Worm (Caenorhabditis elegans) whole organism, young adult: ENCODE results near the gene tatn-1.
A peak's percentile ranks its signal among the peaks of the same experiment; 100 is the strongest.

Experiments used
- B0035.1 ChIP-seq: sonication (generic microtip); optimal IDR thresholded peaks from 2 replicates; lab custom pipeline; 2016; ENCODE audit warnings: missing genetic modification characterization, mild to moderate bottlenecking, missing compliant biosample characterization, missing genotype, missing genetic modification reagents
- B0261.1 ChIP-seq: sonication (generic microtip); optimal IDR thresholded peaks from 2 replicates; lab custom pipeline; 2016; ENCODE audit warnings: mild to moderate bottlenecking, missing genetic modification characterization, moderate library complexity, missing compliant biosample characterization
- F10E7.11 ChIP-seq: sonication (generic microtip); optimal IDR thresholded peaks from 2 replicates; lab custom pipeline; 2017; ENCODE audit warnings: mild to moderate bottlenecking, missing genetic modification characterization, moderate library complexity, missing compliant biosample characterization
- F22D6.2 ChIP-seq: sonication (generic microtip); optimal IDR thresholded peaks from 2 replicates; lab custom pipeline; 2016; ENCODE audit warnings: mild to moderate bottlenecking, missing genetic modification characterization, missing compliant biosample characterization
- F33H1.4 ChIP-seq: fragments of 200-800 bp; sonication (Bioruptor generic); IDR thresholded peaks from 2 replicates; pipeline ENCODE4 v1.3.6; 2022; ENCODE audit warnings: missing genetic modification reagents, missing genetic modification characterization, missing compliant biosample characterization
- F37B4.10 ChIP-seq: fragments of 200-800 bp; sonication (Bioruptor generic); IDR thresholded peaks from 2 replicates; pipeline ENCODE4 v1.3.6; 2022; ENCODE audit warnings: missing genetic modification characterization, missing compliant biosample characterization
- F49E8.2 ChIP-seq: sonication (generic microtip); optimal IDR thresholded peaks from 3 replicates; lab custom pipeline; 2017; ENCODE audit warnings: missing genetic modification characterization, mild to moderate bottlenecking, missing compliant biosample characterization, antibody characterized with exemption, moderate library complexity; ENCODE audit not compliant: insufficient read depth
- F52B5.7 ChIP-seq: sonication (generic microtip); optimal IDR thresholded peaks from 2 replicates; lab custom pipeline; 2016; ENCODE audit warnings: mild to moderate bottlenecking, missing genetic modification characterization, missing compliant biosample characterization
- F57A8.1 ChIP-seq: fragments of 200-800 bp; sonication (Bioruptor generic); optimal IDR thresholded peaks from 2 replicates; lab custom pipeline; 2018; ENCODE audit warnings: mild to moderate bottlenecking, missing genetic modification characterization, moderate library complexity, missing compliant biosample characterization
- K12H6.12 ChIP-seq: fragments of 200-800 bp; sonication (Bioruptor generic); optimal IDR thresholded peaks from 2 replicates; lab custom pipeline; 2018; ENCODE audit warnings: mild to moderate bottlenecking, missing genetic modification characterization, missing compliant biosample characterization
- T07F8.4 ChIP-seq: sonication (generic microtip); optimal IDR thresholded peaks from 2 replicates; lab custom pipeline; 2016; ENCODE audit warnings: mild to moderate bottlenecking, missing genetic modification characterization, moderate library complexity, missing compliant biosample characterization
- Y79H2A.3 ChIP-seq: fragments of 200-800 bp; sonication (Bioruptor generic); conservative IDR thresholded peaks from 2 replicates; pipeline ENCODE4 v1.3.6; 2022; ENCODE audit warnings: missing genetic modification reagents, missing genetic modification characterization, missing compliant biosample characterization
- akir-1 ChIP-seq: fragments of 200-800 bp; sonication (Bioruptor generic); optimal IDR thresholded peaks from 2 replicates; lab custom pipeline; 2018; ENCODE audit warnings: mild to moderate bottlenecking, missing genetic modification characterization, moderate library complexity, missing compliant biosample characterization
- ama-1 ChIP-seq, 3 experiments: fragments of 150-350 bp in 1 of 3; sonication (generic microtip) in 2 of 3; optimal IDR thresholded peaks; 2 replicates each; lab custom pipeline; 2014 to 2018; ENCODE audit warnings: missing biosample characterization in 2 of 3, missing genetic modification characterization in 2 of 3, missing genetic modification reagents in 2 of 3
- aptf-2 ChIP-seq: fragments of 200-800 bp; sonication (Bioruptor generic); conservative IDR thresholded peaks from 2 replicates; pipeline ENCODE4 v1.3.6; 2022; ENCODE audit warnings: missing genetic modification reagents, missing genetic modification characterization, missing compliant biosample characterization
- aptf-3 ChIP-seq: fragments of 200-800 bp; sonication (Bioruptor generic); IDR thresholded peaks from 2 replicates; pipeline ENCODE4 v1.3.6; 2022; ENCODE audit warnings: missing genetic modification characterization, missing compliant biosample characterization
- atf-7 ChIP-seq: sonication (generic microtip); optimal IDR thresholded peaks from 2 replicates; lab custom pipeline; 2017; ENCODE audit warnings: mild to moderate bottlenecking, missing genetic modification characterization, missing compliant biosample characterization
- athp-1 ChIP-seq: sonication (generic microtip); optimal IDR thresholded peaks from 2 replicates; lab custom pipeline; 2017; ENCODE audit warnings: mild to moderate bottlenecking, missing genetic modification characterization, missing compliant biosample characterization
- attf-5 ChIP-seq: fragments of 200-800 bp; sonication (Bioruptor generic); optimal IDR thresholded peaks from 2 replicates; lab custom pipeline; 2018; ENCODE audit warnings: mild to moderate bottlenecking, missing genetic modification characterization, missing compliant biosample characterization
- bed-1 ChIP-seq: fragments of 200-800 bp; sonication (Bioruptor generic); IDR thresholded peaks from 2 replicates; pipeline ENCODE4 v1.3.6; 2022; ENCODE audit warnings: missing genetic modification reagents, missing genetic modification characterization, missing compliant biosample characterization
- ccch-3 ChIP-seq: fragments of 200-800 bp; sonication (Bioruptor generic); optimal IDR thresholded peaks from 2 replicates; lab custom pipeline; 2018; ENCODE audit warnings: mild to moderate bottlenecking, missing genetic modification characterization, missing compliant biosample characterization
- cebp-1 ChIP-seq, 2 experiments: fragments of 200-800 bp in 1 of 2; sonication (Bioruptor generic) in 1 of 2; sonication (generic microtip) in 1 of 2; IDR thresholded peaks in 1 of 2; optimal IDR thresholded peaks in 1 of 2; 2 replicates each; pipeline versions ENCODE4 v1.3.6 to Lab custom; 2017 to 2022; ENCODE audit warnings: missing compliant biosample characterization in 2 of 2, missing genetic modification characterization in 2 of 2, mild to moderate bottlenecking in 1 of 2, missing genetic modification reagents in 1 of 2, moderate library complexity in 1 of 2
- ceh-58 ChIP-seq: fragments of 200-800 bp; sonication (Bioruptor generic); IDR thresholded peaks from 2 replicates; pipeline ENCODE4 v1.3.6; 2022; ENCODE audit warnings: missing genetic modification characterization, missing compliant biosample characterization
- egl-44 ChIP-seq: fragments of 200-800 bp; sonication (Bioruptor generic); IDR thresholded peaks from 2 replicates; pipeline ENCODE4 v1.3.6; 2022; ENCODE audit warnings: missing genetic modification reagents, missing genetic modification characterization, missing compliant biosample characterization
- hmg-20 ChIP-seq: fragments of 200-800 bp; sonication (Bioruptor generic); IDR thresholded peaks from 2 replicates; pipeline ENCODE4 v1.3.6; 2022; ENCODE audit warnings: missing genetic modification reagents, missing genetic modification characterization, missing compliant biosample characterization
- hrde-1 ChIP-seq: sonication (generic microtip); optimal IDR thresholded peaks from 2 replicates; lab custom pipeline; 2016; ENCODE audit warnings: missing genetic modification characterization, mild to moderate bottlenecking, missing compliant biosample characterization, moderate library complexity, missing genotype, missing genetic modification reagents, borderline replicate concordance
- lin-26 ChIP-seq: fragments of 200-800 bp; sonication (Bioruptor generic); IDR thresholded peaks from 2 replicates; pipeline ENCODE4 v1.3.6; 2022; ENCODE audit warnings: missing genetic modification reagents, missing genetic modification characterization, missing compliant biosample characterization
- lin-35 ChIP-seq, 3 experiments: fragments of 150-350 bp in 2 of 3; sonication (generic microtip) in 1 of 3; optimal IDR thresholded peaks; 2 replicates each; lab custom pipeline; 2014 to 2018; ENCODE audit warnings: missing biosample characterization in 3 of 3, missing genetic modification characterization in 3 of 3, missing genetic modification reagents in 3 of 3
- lin-40 ChIP-seq: sonication (generic microtip); optimal IDR thresholded peaks from 2 replicates; lab custom pipeline; 2016; ENCODE audit warnings: missing genetic modification characterization, mild to moderate bottlenecking, missing compliant biosample characterization, missing genotype, missing genetic modification reagents
- madf-10 ChIP-seq: sonication (generic microtip); optimal IDR thresholded peaks from 2 replicates; lab custom pipeline; 2016; ENCODE audit warnings: mild to moderate bottlenecking, missing genetic modification characterization, missing compliant biosample characterization
- madf-3 ChIP-seq: fragments of 200-800 bp; sonication (Bioruptor generic); IDR thresholded peaks from 2 replicates; pipeline ENCODE4 v1.3.6; 2022; ENCODE audit warnings: missing genetic modification reagents, missing genetic modification characterization, missing compliant biosample characterization
- nhr-120 ChIP-seq: fragments of 200-800 bp; sonication (Bioruptor generic); IDR thresholded peaks from 2 replicates; pipeline ENCODE4 v1.3.6; 2022; ENCODE audit warnings: missing genetic modification characterization, missing compliant biosample characterization
- nhr-27 ChIP-seq: fragments of 200-800 bp; sonication (Bioruptor generic); optimal IDR thresholded peaks from 2 replicates; lab custom pipeline; 2018; ENCODE audit warnings: mild to moderate bottlenecking, missing genetic modification characterization, moderate library complexity, missing compliant biosample characterization
- nhr-90 ChIP-seq: sonication (generic microtip); optimal IDR thresholded peaks from 2 replicates; lab custom pipeline; 2016; ENCODE audit warnings: missing genotype, mild to moderate bottlenecking, missing genetic modification characterization, missing compliant biosample characterization
- pbrm-1 ChIP-seq: fragments of 200-800 bp; sonication (Bioruptor generic); IDR thresholded peaks from 2 replicates; pipeline ENCODE4 v1.3.6; 2022; ENCODE audit warnings: missing genetic modification reagents, missing genetic modification characterization, missing compliant biosample characterization
- rcor-1 ChIP-seq: fragments of 200-800 bp; sonication (Bioruptor generic); IDR thresholded peaks from 2 replicates; pipeline ENCODE4 v1.3.6; 2022; ENCODE audit warnings: missing genetic modification reagents, missing genetic modification characterization, missing compliant biosample characterization
- rec-8 ChIP-seq, 2 experiments: sonication (generic microtip); optimal IDR thresholded peaks; 2 replicates each; lab custom pipeline; 2016; ENCODE audit warnings: mild to moderate bottlenecking in 2 of 2, missing genetic modification characterization in 2 of 2, missing genetic modification reagents in 2 of 2, missing genotype in 2 of 2, missing biosample characterization in 1 of 2, missing compliant biosample characterization in 1 of 2, moderate library complexity in 1 of 2
- rpc-1 ChIP-seq, 2 experiments: fragments of 150-350 bp in 1 of 2; sonication (generic microtip) in 1 of 2; optimal IDR thresholded peaks; 2 replicates each; lab custom pipeline; 2014 to 2018; ENCODE audit warnings: missing biosample characterization in 1 of 2, missing genetic modification characterization in 1 of 2, missing genetic modification reagents in 1 of 2, missing genotype in 1 of 2
- snpc-1.1 ChIP-seq: sonication (generic microtip); optimal IDR thresholded peaks from 2 replicates; lab custom pipeline; 2017; ENCODE audit warnings: missing genetic modification characterization, mild to moderate bottlenecking, missing compliant biosample characterization, antibody characterized with exemption, moderate library complexity, missing genotype, missing genetic modification reagents; ENCODE audit not compliant: insufficient read depth
- snpc-4 ChIP-seq, 5 experiments: fragments of 150-350 bp in 1 of 5; sonication (generic microtip) in 4 of 5; optimal IDR thresholded peaks; 2 replicates each; lab custom pipeline; 2014 to 2018; ENCODE audit warnings: missing genetic modification characterization in 5 of 5, missing biosample characterization in 3 of 5, antibody characterized with exemption in 2 of 5, mild to moderate bottlenecking in 2 of 5, missing compliant biosample characterization in 2 of 5, missing genotype in 2 of 5, moderate library complexity in 2 of 5, missing genetic modification reagents in 1 of 5
- tbp1 ChIP-seq: fragments of 200-800 bp; sonication (Bioruptor generic); optimal IDR thresholded peaks from 2 replicates; lab custom pipeline; 2018; ENCODE audit warnings: mild to moderate bottlenecking, missing genetic modification characterization, missing compliant biosample characterization
- xnd-1 ChIP-seq: sonication (generic microtip); optimal IDR thresholded peaks from 2 replicates; lab custom pipeline; 2016; ENCODE audit warnings: missing genotype, missing genetic modification reagents, missing genetic modification characterization, missing compliant biosample characterization
- zim-3 ChIP-seq: sonication (generic microtip); optimal IDR thresholded peaks from 2 replicates; lab custom pipeline; 2017; ENCODE audit warnings: mild to moderate bottlenecking, missing genetic modification characterization, moderate library complexity, missing compliant biosample characterization
- ztf-22 ChIP-seq: fragments of 200-800 bp; sonication (Bioruptor generic); optimal IDR thresholded peaks from 2 replicates; lab custom pipeline; 2018; ENCODE audit warnings: mild to moderate bottlenecking, missing genetic modification characterization, moderate library complexity, missing compliant biosample characterization
- ztf-3 ChIP-seq: fragments of 200-800 bp; sonication (Bioruptor generic); optimal IDR thresholded peaks from 2 replicates; lab custom pipeline; 2018; ENCODE audit warnings: mild to moderate bottlenecking, missing genetic modification characterization, missing compliant biosample characterization

The tatn-1 gene

ce11 chrX:14804706-14805105 lies 13.9 kb downstream of the tatn-1 start (continued):
- no peak for TF ChIP-seq rcor-1 (GFP tag; lab: Robert Waterston, UW)
- peak; percentile 31 for TF ChIP-seq B0035.1
- peak; percentile 80 for TF ChIP-seq nhr-90 (tag; lab: Kevin White, UChicago)
- TF ChIP-seq hmg-20: peak; percentile 80
- peak; percentile 19 for TF ChIP-seq madf-10 (tag; lab: Kevin White, UChicago)
- TF ChIP-seq F33H1.4 (GFP tag; lab: Robert Waterston, UW): no peak
- no peak for TF ChIP-seq ccch-3 (GFP tag; lab: Kevin White, UChicago)
- peak; percentile 65 for TF ChIP-seq attf-5 (GFP tag; lab: Kevin White, UChicago)
- peak; percentile 58 for TF ChIP-seq zim-3 (tag; lab: Kevin White, UChicago)
- TF ChIP-seq B0261.1 (tag; lab: Kevin White, UChicago): peak; percentile 88
- 0 out of 2 replicates have a peak, but pooled peaks have one; percentile 25 for TF ChIP-seq ceh-58 (GFP tag; lab: Robert Waterston, UW)
- peak; percentile 91 for TF ChIP-seq tbp1 (GFP tag; lab: Kevin White, UChicago)
- peak; percentile 70 to 74 for TF ChIP-seq rec-8 (tag; optimal IDR thresholded peaks at IDR 0.05; lab: Kevin White, UChicago)
- TF ChIP-seq K12H6.12: no peak
- no peak for TF ChIP-seq F49E8.2
- TF ChIP-seq F37B4.10 (GFP tag; lab: Robert Waterston, UW): no peak
- peak in 1 of 3 experiments; percentile 32 for TF ChIP-seq lin-35 (GFP tag; optimal IDR thresholded peaks at IDR 0.05; lab: Kevin White, UChicago)
- peak; percentile 35 for TF ChIP-seq atf-7
- TF ChIP-seq madf-3 (GFP tag; lab: Robert Waterston, UW): peak; percentile 86
- peak; percentile 65 for TF ChIP-seq akir-1 (GFP tag; lab: Kevin White, UChicago)
- TF ChIP-seq snpc-1.1 (tag; lab: Kevin White, UChicago): peak; percentile 59
- TF ChIP-seq nhr-120: peak; percentile 91
- no peak for TF ChIP-seq xnd-1 (tag; lab: Kevin White, UChicago)
- TF ChIP-seq ama-1 (optimal IDR thresholded peaks at IDR 0.05; lab: Kevin White, UChicago): no peak
- TF ChIP-seq ama-1 (GFP tag; optimal IDR thresholded peaks at IDR 0.05; lab: Kevin White, UChicago): peak; percentile 34 to 64
- 0 out of 2 replicates have a peak, but pooled peaks have one; percentile 33 for TF ChIP-seq aptf-3 (GFP tag; lab: Robert Waterston, UW)
- TF ChIP-seq F57A8.1 (GFP tag; lab: Kevin White, UChicago): no peak
- peak; percentile 55 for TF ChIP-seq hrde-1 (tag; lab: Kevin White, UChicago)
- peak; percentile 37 for TF ChIP-seq F10E7.11 (tag; lab: Kevin White, UChicago)
- peak; percentile 74 for TF ChIP-seq F52B5.7 (tag; lab: Kevin White, UChicago)
- TF ChIP-seq nhr-27 (tag; lab: Kevin White, UChicago): no peak
- TF ChIP-seq athp-1 (tag; lab: Kevin White, UChicago): peak; percentile 8
- no peak; the same call in 1 of the 2 replicates for TF ChIP-seq egl-44 (GFP tag; lab: Robert Waterston, UW)
- peak; percentile 37 for TF ChIP-seq ztf-3 (GFP tag; lab: Kevin White, UChicago)
- peak; percentile 15 for TF ChIP-seq F22D6.2
- peak; percentile 87 for TF ChIP-seq rpc-1 (optimal IDR thresholded peaks at IDR 0.05; lab: Kevin White, UChicago)
- peak; percentile 96 for TF ChIP-seq rpc-1 (tag; optimal IDR thresholded peaks at IDR 0.05; lab: Kevin White, UChicago)
- TF ChIP-seq cebp-1 (GFP tag; IDR thresholded peaks at IDR 0.05; lab: Robert Waterston, UW): 0 out of 2 replicates have a peak, but pooled peaks have one; percentile 54
- TF ChIP-seq cebp-1 (tag; optimal IDR thresholded peaks at IDR 0.05; lab: Kevin White, UChicago): no peak
- peak; percentile 55 for TF ChIP-seq lin-40 (tag; lab: Kevin White, UChicago)
- TF ChIP-seq ztf-22 (GFP tag; lab: Kevin White, UChicago): no peak
- TF ChIP-seq pbrm-1: peak; percentile 77
- 0 out of 2 replicates have a peak, but pooled peaks have one; percentile 42 for TF ChIP-seq aptf-2 (GFP tag; lab: Robert Waterston, UW)
- peak; percentile 46 for TF ChIP-seq T07F8.4
- TF ChIP-seq lin-26 (GFP tag; lab: Robert Waterston, UW): peak; percentile 95; the same call in 1 of the 2 replicates
- 0 out of 2 replicates have a peak, but pooled peaks have one; percentile 42 for TF ChIP-seq Y79H2A.3 (GFP tag; lab: Robert Waterston, UW)
- 0 out of 2 replicates have a peak, but pooled peaks have one; percentile 58 for TF ChIP-seq bed-1 (GFP tag; lab: Robert Waterston, UW)
- peak; percentile 81 for TF ChIP-seq snpc-4 (GFP tag; optimal IDR thresholded peaks at IDR 0.05; lab: Kevin White, UChicago)
- TF ChIP-seq snpc-4 (tag; optimal IDR thresholded peaks at IDR 0.05; lab: Kevin White, UChicago): peak in 2 of 4 experiments; percentile 64 to 78
- TF ChIP-seq, all 124 proteins: peak for 65
